Worm (Caenorhabditis elegans) whole organism, L1 larva: ENCODE results near the gene tat-2.

Source experiments
- F16B12.6 ChIP-seq: fragments of 150-350 bp; optimal IDR thresholded peaks from 2 replicates; lab custom pipeline; 2014; ENCODE audit warnings: missing biosample characterization, missing genetic modification characterization
- Y116A8C.19 ChIP-seq: sonication (generic microtip); optimal IDR thresholded peaks from 2 replicates; lab custom pipeline; 2016; ENCODE audit warnings: missing compliant biosample characterization, missing genetic modification characterization, borderline replicate concordance
- aly-2 ChIP-seq: fragments of 150-350 bp; optimal IDR thresholded peaks from 2 replicates; lab custom pipeline; 2014; ENCODE audit warnings: missing biosample characterization, missing genetic modification characterization
- ceh-8 ChIP-seq: fragments of 200-800 bp; sonication (Bioruptor generic); optimal IDR thresholded peaks from 2 replicates; lab custom pipeline; 2018; ENCODE audit warnings: mild to moderate bottlenecking, missing genetic modification characterization, moderate library complexity, missing compliant biosample characterization
- ces-1 ChIP-seq: fragments of 150-350 bp; optimal IDR thresholded peaks from 2 replicates; lab custom pipeline; 2014; ENCODE audit warnings: missing biosample characterization, missing genetic modification reagents, missing genetic modification characterization
- efl-1 ChIP-seq, 4 experiments: fragments of 150-350 bp; optimal IDR thresholded peaks in 3 of 4; peaks in 1 of 4; 1 replicate in 1 of 4; 2 replicates in 3 of 4; lab custom pipeline; 2014; ENCODE audit warnings: missing biosample characterization in 2 of 4, missing genetic modification characterization in 2 of 4, missing genetic modification reagents in 2 of 4
- elt-2 ChIP-seq: sonication (generic microtip); optimal IDR thresholded peaks from 2 replicates; lab custom pipeline; 2016; ENCODE audit warnings: missing genetic modification characterization, mild to moderate bottlenecking, inconsistent platforms, missing compliant biosample characterization, missing genetic modification reagents
- elt-3 ChIP-seq, 6 experiments: fragments of 150-350 bp in 1 of 6; sonication (generic microtip); optimal IDR thresholded peaks; 2 replicates each; lab custom pipeline; 2017 to 2018; ENCODE audit warnings: missing biosample characterization in 6 of 6, missing genetic modification characterization in 6 of 6, inconsistent platforms in 1 of 6
- ets-5 ChIP-seq: fragments of 200-800 bp; sonication (Bioruptor generic); IDR thresholded peaks from 2 replicates; pipeline ENCODE4 v1.3.6; 2022; ENCODE audit warnings: missing genetic modification characterization, missing compliant biosample characterization
- grh-1 ChIP-seq: fragments of 200-800 bp; sonication (Bioruptor generic); IDR thresholded peaks from 2 replicates; pipeline ENCODE4 v1.3.6; 2022; ENCODE audit warnings: missing genetic modification reagents, missing genetic modification characterization, missing compliant biosample characterization
- isw-1 ChIP-seq: fragments of 200-800 bp; sonication (Bioruptor generic); IDR thresholded peaks from 2 replicates; pipeline ENCODE4 v1.3.6; 2022; ENCODE audit warnings: missing genetic modification characterization, missing compliant biosample characterization
- jun-1 ChIP-seq: fragments of 150-350 bp; optimal IDR thresholded peaks from 2 replicates; lab custom pipeline; 2014; ENCODE audit warnings: missing biosample characterization, missing genetic modification reagents, missing genetic modification characterization
- lin-14 ChIP-seq: fragments of 200-800 bp; sonication (Bioruptor generic); optimal IDR thresholded peaks from 2 replicates; lab custom pipeline; 2018; ENCODE audit warnings: mild to moderate bottlenecking, missing genetic modification characterization, moderate library complexity, missing compliant biosample characterization
- lin-15B ChIP-seq: fragments of 150-350 bp; sonication (generic microtip); optimal IDR thresholded peaks from 3 replicates; lab custom pipeline; 2014; ENCODE audit warnings: missing biosample characterization, missing genetic modification characterization
- lir-3 ChIP-seq: sonication (generic microtip); optimal IDR thresholded peaks from 2 replicates; lab custom pipeline; 2016; ENCODE audit warnings: mild to moderate bottlenecking, missing genetic modification characterization, moderate library complexity, missing compliant biosample characterization; ENCODE audit not compliant: poor library complexity
- mab-9 ChIP-seq: fragments of 200-800 bp; sonication (Bioruptor generic); IDR thresholded peaks from 2 replicates; pipeline ENCODE4 v1.3.6; 2022; ENCODE audit warnings: missing genetic modification reagents, missing genetic modification characterization, missing compliant biosample characterization
- mef-2 ChIP-seq: fragments of 150-350 bp; optimal IDR thresholded peaks from 2 replicates; lab custom pipeline; 2014; ENCODE audit warnings: missing biosample characterization, missing genetic modification characterization
- mep-1 ChIP-seq: fragments of 150-350 bp; optimal IDR thresholded peaks from 2 replicates; lab custom pipeline; 2014; ENCODE audit warnings: missing biosample characterization, missing genetic modification characterization
- nhr-237 ChIP-seq: fragments of 150-350 bp; optimal IDR thresholded peaks from 2 replicates; lab custom pipeline; 2014; ENCODE audit warnings: missing biosample characterization, missing genetic modification characterization
- nhr-47 ChIP-seq: sonication (generic microtip); optimal IDR thresholded peaks from 2 replicates; lab custom pipeline; 2016; ENCODE audit warnings: mild to moderate bottlenecking, missing genetic modification characterization, moderate library complexity, missing compliant biosample characterization
- nhr-76 ChIP-seq: sonication (generic microtip); optimal IDR thresholded peaks from 2 replicates; lab custom pipeline; 2017; ENCODE audit warnings: missing biosample characterization, missing genetic modification characterization
- nhr-77 ChIP-seq: fragments of 150-350 bp; optimal IDR thresholded peaks from 2 replicates; lab custom pipeline; 2014; ENCODE audit warnings: missing biosample characterization, missing genetic modification characterization
- nhr-84 ChIP-seq: sonication (generic microtip); optimal IDR thresholded peaks from 2 replicates; lab custom pipeline; 2017; ENCODE audit warnings: missing biosample characterization, missing genetic modification characterization
- nhr-85 ChIP-seq: sonication (generic microtip); peaks from one replicate; lab custom pipeline; 2016; ENCODE audit warnings: missing genetic modification characterization, inconsistent platforms, missing compliant biosample characterization
- nhr-90 ChIP-seq: sonication (generic microtip); optimal IDR thresholded peaks from 2 replicates; lab custom pipeline; 2016; ENCODE audit warnings: mild to moderate bottlenecking, missing genetic modification characterization, missing compliant biosample characterization; ENCODE audit not compliant: poor library complexity
- pqm-1 ChIP-seq: sonication (generic microtip); optimal IDR thresholded peaks from 3 replicates; lab custom pipeline; 2017; ENCODE audit warnings: missing biosample characterization, missing genetic modification characterization
- rnt-1 ChIP-seq: sonication (generic microtip); optimal IDR thresholded peaks from 2 replicates; lab custom pipeline; 2016; ENCODE audit warnings: mild to moderate bottlenecking, missing genetic modification characterization, moderate library complexity, missing compliant biosample characterization
- skn-1 ChIP-seq: fragments of 150-350 bp; optimal IDR thresholded peaks from 2 replicates; lab custom pipeline; 2014; ENCODE audit warnings: missing biosample characterization, missing genetic modification characterization
- sox-4 ChIP-seq: sonication (generic microtip); optimal IDR thresholded peaks from 2 replicates; lab custom pipeline; 2016; ENCODE audit warnings: missing genetic modification characterization, missing compliant biosample characterization
- sup-37 ChIP-seq: fragments of 200-800 bp; sonication (Bioruptor generic); optimal IDR thresholded peaks from 2 replicates; lab custom pipeline; 2018; ENCODE audit warnings: mild to moderate bottlenecking, missing genetic modification characterization, missing compliant biosample characterization
- swsn-7 ChIP-seq: sonication (generic microtip); optimal IDR thresholded peaks from 2 replicates; lab custom pipeline; 2016; ENCODE audit warnings: missing genetic modification characterization, missing compliant biosample characterization
- tbx-2 ChIP-seq: sonication (generic microtip); optimal IDR thresholded peaks from 2 replicates; lab custom pipeline; 2016; ENCODE audit warnings: missing genetic modification characterization, missing compliant biosample characterization
- tlp-1 ChIP-seq: fragments of 150-350 bp; optimal IDR thresholded peaks from 2 replicates; lab custom pipeline; 2014; ENCODE audit warnings: missing biosample characterization, missing genetic modification characterization
- unc-130 ChIP-seq: fragments of 150-350 bp; optimal IDR thresholded peaks from 2 replicates; lab custom pipeline; 2017; ENCODE audit warnings: missing biosample characterization, missing genetic modification characterization, inconsistent platforms
- unc-30 ChIP-seq: sonication (generic microtip); optimal IDR thresholded peaks from 2 replicates; lab custom pipeline; 2017; ENCODE audit warnings: missing biosample characterization, missing genetic modification characterization
- unc-86 ChIP-seq: sonication (generic microtip); optimal IDR thresholded peaks from 2 replicates; lab custom pipeline; 2016; ENCODE audit warnings: missing genetic modification characterization, missing compliant biosample characterization
- xbp-1 ChIP-seq: sonication (generic microtip); optimal IDR thresholded peaks from 2 replicates; lab custom pipeline; 2016; ENCODE audit warnings: missing genetic modification characterization, missing compliant biosample characterization
- zag-1 ChIP-seq: fragments of 150-350 bp; optimal IDR thresholded peaks from 2 replicates; lab custom pipeline; 2014; ENCODE audit warnings: missing biosample characterization, missing genetic modification characterization

The tat-2 gene

DNA sequence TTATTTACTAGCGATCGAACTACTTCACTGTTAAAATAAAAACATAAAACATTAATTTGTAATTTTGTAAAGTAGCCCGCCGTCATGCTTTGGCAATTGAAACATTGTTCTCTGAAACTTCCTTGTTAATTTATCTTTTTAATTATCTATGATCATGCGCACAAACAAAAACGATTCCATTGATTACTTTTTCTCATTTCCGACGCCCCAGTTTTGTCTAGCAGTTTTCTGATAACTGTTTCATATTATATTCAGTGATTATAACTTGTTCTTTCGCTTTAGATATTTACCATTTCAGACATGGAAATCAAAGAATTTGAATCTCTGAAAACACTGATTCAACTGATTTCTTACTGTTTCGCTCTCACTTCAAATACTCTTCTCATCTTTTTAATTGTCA, 30.4 kb upstream of the tat-2 start, which contains the start of gene str-170:
TSS of gene str-170 (plus strand) at position 301 of the 400 bp plus-strand sequence.
- TF ChIP-seq tlp-1 (tag; lab: Kevin White, UChicago) (no peak), unc-130 (no peak), mep-1 (tag; lab: Kevin White, UChicago) (no peak), isw-1 (GFP tag; lab: Robert Waterston, UW) (no peak), efl-1 (optimal IDR thresholded peaks at IDR 0.05; lab: Kevin White, UChicago) (no peak), efl-1 (GFP tag; optimal IDR thresholded peaks at IDR 0.05 in 1 of 2; lab: Kevin White, UChicago) (no peak), mef-2 (tag; lab: Kevin White, UChicago) (no peak), sup-37 (GFP tag; lab: Kevin White, UChicago) (no peak), aly-2 (tag; lab: Kevin White, UChicago) (no peak), nhr-90 (tag; lab: Kevin White, UChicago) (no peak), lin-14 (GFP tag; lab: Kevin White, UChicago) (no peak), nhr-85 (tag; lab: Kevin White, UChicago) (no peak), ces-1 (GFP tag; lab: Kevin White, UChicago) (no peak), jun-1 (no peak), elt-3 (tag; optimal IDR thresholded peaks at IDR 0.05; lab: Kevin White, UChicago) (no peak)

DNA sequence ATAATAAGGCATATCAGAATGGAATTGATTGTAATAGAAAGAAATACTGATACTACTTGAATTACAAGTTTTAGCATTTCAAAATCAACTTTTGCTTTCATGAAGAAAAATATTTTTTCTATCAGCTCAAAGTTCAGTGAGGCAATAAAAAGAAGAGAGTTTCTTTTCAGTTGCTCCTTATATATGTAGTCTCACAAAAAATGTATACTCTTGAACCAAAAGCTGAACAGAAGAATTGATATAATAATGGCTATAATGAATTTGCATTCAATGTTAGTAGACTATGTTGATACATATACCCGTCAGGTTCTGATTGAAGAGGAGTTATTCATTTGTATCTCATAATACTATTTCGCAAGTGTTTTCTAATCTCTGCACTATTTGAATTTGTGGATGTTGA, 27.9 kb upstream of the tat-2 start, which contains the start of gene str-174:
TSS of gene str-174 (minus strand) at position 101 of the 400 bp plus-strand sequence.
- no peak for TF ChIP-seq pqm-1
- TF ChIP-seq swsn-7 = no peak
- TF ChIP-seq nhr-47 (tag; lab: Kevin White, UChicago) = no peak
- TF ChIP-seq unc-30 = no peak
- TF ChIP-seq rnt-1 (tag; lab: Kevin White, UChicago) = no peak
- TF ChIP-seq ceh-8 (GFP tag; lab: Kevin White, UChicago) = no peak
- TF ChIP-seq lir-3 (tag; lab: Kevin White, UChicago) = no peak
- no peak for TF ChIP-seq sox-4
- no peak for TF ChIP-seq unc-86
- TF ChIP-seq elt-2 (tag; lab: Kevin White, UChicago) = no peak
- no peak for TF ChIP-seq grh-1 (GFP tag; lab: Robert Waterston, UW)
- TF ChIP-seq lin-15B (tag; lab: Kevin White, UChicago) = no peak
- TF ChIP-seq nhr-237 (tag; lab: Kevin White, UChicago) = no peak
- no peak for TF ChIP-seq skn-1 (tag; lab: Kevin White, UChicago)
- TF ChIP-seq nhr-77 = no peak

- TF ChIP-seq elt-2 (tag; lab: Kevin White, UChicago) (no peak), nhr-90 (tag; lab: Kevin White, UChicago) (no peak), nhr-85 (tag; lab: Kevin White, UChicago) (no peak), tlp-1 (tag; lab: Kevin White, UChicago) (no peak), jun-1 (no peak), skn-1 (tag; lab: Kevin White, UChicago) (no peak), zag-1 (tag; lab: Kevin White, UChicago) (no peak), unc-130 (no peak), unc-86 (no peak), mab-9 (GFP tag; lab: Robert Waterston, UW) (no peak), tbx-2 (tag; lab: Kevin White, UChicago) (no peak), mef-2 (tag; lab: Kevin White, UChicago) (no peak), Y116A8C.19 (no peak), isw-1 (GFP tag; lab: Robert Waterston, UW) (no peak), F16B12.6 (tag; lab: Kevin White, UChicago) (no peak), nhr-77 (no peak), xbp-1 (tag; lab: Kevin White, UChicago) (no peak)
Measured at ce11 chrIV:4870546-4870945, 23.9 kb upstream of the tat-2 start, which contains the start of gene str-175. Gene str-175, minus strand, starts transcription at chrIV:4870646.

DNA sequence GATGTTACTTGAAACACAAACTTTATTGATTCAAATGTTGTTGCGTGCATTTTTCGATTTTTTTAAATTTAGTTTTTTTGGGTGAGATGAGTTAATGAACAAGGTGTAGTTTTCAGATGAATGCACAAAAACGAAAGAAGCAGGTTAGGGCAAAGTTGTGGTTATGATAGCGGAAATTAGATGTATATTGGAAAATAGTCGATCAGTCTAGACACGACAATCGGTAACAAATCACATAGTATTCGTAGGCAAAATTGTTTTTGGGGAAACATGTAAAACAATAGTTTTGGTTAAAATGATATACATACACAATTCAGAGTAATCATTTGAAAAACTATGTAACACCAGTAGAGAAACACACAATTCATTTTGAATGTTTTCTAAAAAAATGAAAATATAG, 20.9 kb upstream of the tat-2 start, which contains the start of gene str-172:
TSS of gene str-172 (minus strand) at position 101 of the 400 bp plus-strand sequence.
- TF ChIP-seq nhr-76 (tag; lab: Kevin White, UChicago) (no peak), nhr-84 (tag; lab: Kevin White, UChicago) (no peak), F16B12.6 (tag; lab: Kevin White, UChicago) (no peak), Y116A8C.19 (no peak), unc-130 (no peak), tlp-1 (tag; lab: Kevin White, UChicago) (no peak), ets-5 (GFP tag; lab: Robert Waterston, UW) (no peak)
